Fruit fly (Drosophila melanogaster): Measurements from ENCODE around the gene ssp6.
A peak's percentile ranks its signal among the peaks of the same experiment; 100 is the strongest.

The ssp6 gene

dm6 chr3L:6110673-6111449 lies 34.3 kb downstream of the ssp6 start:
- TF ChIP-seq CTCF (optimal IDR thresholded peaks at IDR 0.05) = no peak
- no peak for TF ChIP-seq CG8478 (optimal IDR thresholded peaks at IDR 0.05)

dm6 chr3L:6111458-6111857 lies 34.9 kb downstream of the ssp6 start:
- TF ChIP-seq CG8478 (optimal IDR thresholded peaks at IDR 0.05) (no peak), CTCF (optimal IDR thresholded peaks at IDR 0.05) (no peak)

DNA sequence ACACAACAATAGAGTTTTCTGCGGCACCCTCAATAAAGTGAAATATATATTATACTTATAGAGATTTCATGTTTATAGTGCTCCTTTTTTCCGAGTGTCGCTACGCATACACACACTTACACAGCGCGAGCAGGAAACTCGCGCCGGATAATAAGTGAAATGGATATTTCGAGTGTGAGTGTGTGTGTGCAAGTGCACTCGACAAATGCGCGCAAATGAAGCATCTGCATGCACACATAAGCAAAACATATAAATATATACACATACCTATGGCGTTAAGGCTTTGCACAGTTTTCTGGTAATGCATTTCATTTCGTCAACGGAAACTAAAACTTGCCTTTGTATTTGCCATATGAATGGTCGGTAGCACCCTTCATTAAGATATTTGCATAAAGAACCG lies 39.0 kb downstream of the ssp6 start:
- TF ChIP-seq CG8478 (optimal IDR thresholded peaks at IDR 0.05) (no peak), CTCF (optimal IDR thresholded peaks at IDR 0.05) (no peak)

DNA sequence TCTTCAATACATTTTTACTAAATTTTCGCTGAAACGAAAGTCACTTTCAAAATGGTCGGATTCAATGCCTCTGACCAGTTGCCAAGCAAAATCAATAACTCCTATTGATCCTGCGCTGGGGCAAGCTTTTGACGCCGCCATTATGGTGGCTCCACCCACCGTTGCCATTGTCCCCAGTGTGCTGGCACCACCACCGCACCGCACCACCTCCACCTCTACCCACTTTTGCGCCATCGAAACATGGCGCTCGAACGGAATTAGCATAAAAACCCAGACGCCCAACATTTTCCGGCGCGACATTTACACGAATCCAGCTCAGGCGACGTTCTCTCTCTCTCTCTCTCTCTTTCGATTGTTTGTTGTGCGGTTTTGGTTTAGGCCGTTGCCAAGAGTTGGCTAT lies 40.4 kb downstream of the ssp6 start:
- TF ChIP-seq CTCF (optimal IDR thresholded peaks at IDR 0.05) (no peak), CG8478 (optimal IDR thresholded peaks at IDR 0.05) (no peak)

- TF ChIP-seq CG8478 (optimal IDR thresholded peaks at IDR 0.05) (no peak), CTCF (optimal IDR thresholded peaks at IDR 0.05) (peak; percentile 91 to 94)
Measured at dm6 chr3L:6124616-6125408, 48.3 kb downstream of the ssp6 start.

- TF ChIP-seq CTCF (optimal IDR thresholded peaks at IDR 0.05) = no peak
- no peak for TF ChIP-seq CG8478 (optimal IDR thresholded peaks at IDR 0.05)
Measured at dm6 chr3L:6125409-6125689, 48.8 kb downstream of the ssp6 start.

DNA sequence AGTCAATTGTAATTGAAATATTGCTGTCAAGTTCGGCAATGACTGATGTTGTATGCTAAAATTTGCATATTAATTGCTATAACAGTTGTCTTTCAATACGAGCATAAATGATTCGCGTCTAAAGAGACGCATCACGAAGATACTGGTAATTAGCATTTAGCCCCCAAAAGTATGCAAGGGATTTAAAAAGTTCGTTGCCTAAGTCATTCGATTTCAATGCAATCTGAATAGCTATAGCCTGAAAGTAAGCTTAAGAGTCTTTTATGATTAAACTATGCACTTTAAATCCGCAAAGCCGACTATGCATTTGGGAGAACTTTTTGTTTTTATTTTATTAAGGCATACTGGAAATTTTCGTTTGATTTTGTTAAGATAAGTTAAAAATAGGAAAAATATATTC lies 53.1 kb downstream of the ssp6 start:
- no peak for TF ChIP-seq CG8478 (optimal IDR thresholded peaks at IDR 0.05)

dm6 chr3L:6130944-6131343 lies 54.4 kb downstream of the ssp6 start, which contains the start of gene Lcp65Ag3:
Gene Lcp65Ag3 (minus strand): TSS chr3L:6130989.
- no peak for TF ChIP-seq CTCF (optimal IDR thresholded peaks at IDR 0.05)
- TF ChIP-seq CG8478 (optimal IDR thresholded peaks at IDR 0.05) = no peak

DNA sequence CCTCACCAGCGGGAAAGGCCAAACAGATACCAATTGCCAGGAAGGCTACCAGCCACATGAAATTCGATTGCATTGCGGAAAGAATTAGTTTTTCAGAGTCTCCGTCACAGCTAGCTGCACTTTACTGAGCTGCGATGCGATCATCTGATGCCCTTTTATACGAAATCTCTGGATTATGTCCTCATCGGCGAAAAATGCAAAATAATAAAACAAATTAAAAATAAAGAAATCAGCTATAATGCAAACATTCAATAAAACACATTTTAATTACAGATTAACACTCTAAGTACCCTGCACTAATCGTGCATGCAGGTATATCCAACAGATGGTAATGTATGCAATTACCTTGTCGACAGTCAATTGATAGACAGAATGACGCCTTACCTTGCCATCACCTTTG lies 55.5 kb downstream of the ssp6 start, which contains the start of gene Cpr65Au:
Gene Cpr65Au (minus strand): TSS at position 101 of the 400 bp plus-strand sequence.
- TF ChIP-seq CG8478 (optimal IDR thresholded peaks at IDR 0.05) (no peak), CTCF (optimal IDR thresholded peaks at IDR 0.05) (no peak)

All from S2 (cell line).